Fruit fly (Drosophila melanogaster) whole organism: ENCODE results near the gene beat-IIIc.

Source experiments
- EcR ChIP-seq, 2 experiments: fragments of >200 bp; optimal IDR thresholded peaks; 2 replicates each; lab custom pipeline; 2017; ENCODE audit warnings: missing biosample characterization in 2 of 2, missing genetic modification characterization in 2 of 2, missing genetic modification reagents in 2 of 2
- usp ChIP-seq: fragments of >200 bp; optimal IDR thresholded peaks from 2 replicates; lab custom pipeline; 2017; ENCODE audit warnings: missing biosample characterization, missing genetic modification characterization, mixed read lengths

DNA sequence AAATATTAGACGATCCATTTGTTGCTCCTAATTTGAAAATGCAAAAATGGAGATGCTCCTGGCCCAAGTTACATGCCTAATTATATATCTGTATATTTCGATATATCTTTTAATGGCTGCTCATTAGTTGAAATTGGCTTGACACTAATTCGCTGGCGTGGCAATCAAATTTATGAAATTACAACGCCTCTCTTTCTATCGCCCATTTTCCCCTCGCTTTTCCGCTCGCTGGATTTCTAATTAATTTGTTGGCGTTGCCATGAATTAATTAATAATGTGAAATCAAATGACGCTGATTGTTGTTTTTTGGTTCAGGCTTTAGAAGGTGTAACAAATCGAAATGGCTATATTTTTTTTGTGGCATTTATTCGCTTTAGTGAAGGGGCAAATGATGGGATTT, 32.4 kb downstream of the beat-IIIc start:
- no peak for TF ChIP-seq EcR (GFP tag; optimal IDR thresholded peaks at IDR 0.05; lab: Kevin White, UChicago)
- TF ChIP-seq usp, result no peak
